Worm (Caenorhabditis elegans): ENCODE results near the gene T01G1.2.

DNA sequence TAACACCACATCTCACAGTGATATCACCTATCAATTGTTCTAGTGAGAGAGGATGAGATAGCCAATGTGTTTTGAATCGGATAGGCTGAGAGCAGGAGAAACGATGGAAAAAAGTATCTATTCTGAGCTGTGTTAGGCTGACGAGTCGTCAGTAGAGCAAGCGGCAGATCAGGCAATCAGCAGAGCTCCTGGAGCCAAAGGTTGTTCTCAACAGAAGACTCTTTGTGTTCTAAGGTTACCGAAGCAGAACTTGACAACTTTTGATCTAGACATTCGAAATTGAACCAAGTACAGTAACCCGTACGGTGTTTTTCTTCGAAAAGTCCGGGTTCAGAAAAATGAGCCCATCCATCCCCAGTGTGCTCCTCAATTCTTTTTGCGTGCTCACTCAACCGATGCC, 1.4 kb upstream of the T01G1.2 start:
- TF ChIP-seq T22C8.4 (GFP tag; IDR thresholded peaks at IDR 0.05), result no peak
- no peak for TF ChIP-seq tab-1 (GFP tag; IDR thresholded peaks at IDR 0.05)
- TF ChIP-seq ref-1 (GFP tag; conservative IDR thresholded peaks at IDR 0.05), result no peak
- no peak for TF ChIP-seq flt-1 (GFP tag; IDR thresholded peaks at IDR 0.05)
- no peak for TF ChIP-seq ztf-29 (GFP tag; IDR thresholded peaks at IDR 0.05)
- no peak for TF ChIP-seq klf-2 (GFP tag; conservative IDR thresholded peaks at IDR 0.05)
- TF ChIP-seq cog-1 (tag; optimal IDR thresholded peaks at IDR 0.05), result no peak
- TF ChIP-seq ztf-23 (GFP tag; IDR thresholded peaks at IDR 0.05), result no peak
- TF ChIP-seq med-1 (GFP tag; optimal IDR thresholded peaks at IDR 0.05; ENCODE audit: insufficient read depth), result no peak

All from whole organism, midembryonic.